Fruit fly (Drosophila melanogaster) whole organism, embryonic: ENCODE measurements around the gene CG6847.

ENCODE experiments used
- Abd-B ChIP-seq: fragments of 200-800 bp; sonication (Bioruptor generic); optimal IDR thresholded peaks from 2 replicates; lab custom pipeline; 2018; ENCODE audit warnings: missing biosample characterization, mild to moderate bottlenecking, missing genetic modification characterization, moderate library complexity
- CG10979 ChIP-seq: fragments of 200-800 bp; sonication (Bioruptor generic); optimal IDR thresholded peaks from 2 replicates; lab custom pipeline; 2018; ENCODE audit warnings: missing biosample characterization, mild to moderate bottlenecking, missing genetic modification characterization, moderate library complexity
- CG11504 ChIP-seq: fragments of 200-800 bp; sonication (Bioruptor generic); optimal IDR thresholded peaks from 3 replicates; lab custom pipeline; 2019; ENCODE audit warnings: missing biosample characterization, mild to moderate bottlenecking, missing genetic modification characterization, moderate library complexity
- CG11695 ChIP-seq: fragments of 200-800 bp; sonication (Bioruptor generic); IDR thresholded peaks from 3 replicates; pipeline ENCODE4 v1.3.6; 2022; ENCODE audit warnings: missing biosample characterization, missing genetic modification characterization
- CG13424 ChIP-seq: fragments of 200-800 bp; sonication (Bioruptor generic); optimal IDR thresholded peaks from 2 replicates; lab custom pipeline; 2019; ENCODE audit warnings: missing biosample characterization, mild to moderate bottlenecking, missing genetic modification characterization, moderate library complexity
- CG15514 ChIP-seq: fragments of 200-800 bp; sonication (Bioruptor generic); optimal IDR thresholded peaks from 3 replicates; lab custom pipeline; 2017; ENCODE audit warnings: missing biosample characterization, missing genetic modification characterization, mild to moderate bottlenecking, moderate library complexity, missing genetic modification reagents
- CG16815 ChIP-seq: fragments of 200-800 bp; sonication (Bioruptor generic); optimal IDR thresholded peaks from 3 replicates; lab custom pipeline; 2017; ENCODE audit warnings: missing biosample characterization, mild to moderate bottlenecking, missing genetic modification characterization
- CG17359 ChIP-seq: fragments of 200-800 bp; sonication (Bioruptor generic); optimal IDR thresholded peaks from 3 replicates; lab custom pipeline; 2018; ENCODE audit warnings: missing biosample characterization, mild to moderate bottlenecking, missing genetic modification characterization, moderate library complexity
- CG18262 ChIP-seq: fragments of 200-800 bp; optimal IDR thresholded peaks from 3 replicates; lab custom pipeline; 2019; ENCODE audit warnings: missing biosample characterization, mild to moderate bottlenecking, missing genetic modification characterization, moderate library complexity
- CG2678 ChIP-seq: fragments of 200-800 bp; sonication (Bioruptor generic); optimal IDR thresholded peaks from 3 replicates; lab custom pipeline; 2019; ENCODE audit warnings: missing biosample characterization, mild to moderate bottlenecking, missing genetic modification characterization, moderate library complexity
- CG2712 ChIP-seq: fragments of 200-800 bp; optimal IDR thresholded peaks from 3 replicates; lab custom pipeline; 2019; ENCODE audit warnings: missing biosample characterization, mild to moderate bottlenecking, missing genetic modification characterization, moderate library complexity
- CG33213 ChIP-seq: fragments of 200-800 bp; sonication (Bioruptor generic); optimal IDR thresholded peaks from 3 replicates; lab custom pipeline; 2016; ENCODE audit warnings: missing biosample characterization, missing genetic modification characterization
- CG34224 ChIP-seq: fragments of 200-800 bp; sonication (Bioruptor generic); IDR thresholded peaks from 3 replicates; pipeline ENCODE4 v1.3.6; 2022; ENCODE audit warnings: missing biosample characterization, missing genetic modification characterization; ENCODE audit not compliant: partially characterized antibody
- CG7839 ChIP-seq: fragments of 200-800 bp; sonication (Bioruptor generic); optimal IDR thresholded peaks from 3 replicates; lab custom pipeline; 2018; ENCODE audit warnings: missing biosample characterization, mild to moderate bottlenecking, missing genetic modification characterization, moderate library complexity
- CG8478 ChIP-seq: fragments of >200 bp; optimal IDR thresholded peaks from 2 replicates; lab custom pipeline; 2018
- CG9797 ChIP-seq: fragments of 200-800 bp; sonication (Bioruptor generic); optimal IDR thresholded peaks from 3 replicates; lab custom pipeline; 2018; ENCODE audit warnings: missing biosample characterization, mild to moderate bottlenecking, missing genetic modification characterization
- CrebB ChIP-seq: fragments of 200-800 bp; sonication (Bioruptor generic); optimal IDR thresholded peaks from 3 replicates; lab custom pipeline; 2018; ENCODE audit warnings: missing biosample characterization, mild to moderate bottlenecking, missing genetic modification characterization
- Dfd ChIP-seq, 2 experiments: fragments of >200 bp; optimal IDR thresholded peaks; 2 replicates each; lab custom pipeline; 2017; ENCODE audit warnings: missing biosample characterization in 2 of 2, missing genetic modification characterization in 2 of 2
- Hey ChIP-seq: fragments of 200-800 bp; sonication (Bioruptor generic); optimal IDR thresholded peaks from 3 replicates; lab custom pipeline; 2018; ENCODE audit warnings: missing biosample characterization, mild to moderate bottlenecking, missing genetic modification characterization
- Hr51 ChIP-seq, 2 experiments: fragments of 200-800 bp; sonication (Bioruptor generic); optimal IDR thresholded peaks; 2 replicates in 1 of 2; 3 replicates in 1 of 2; lab custom pipeline; 2016 to 2018; ENCODE audit warnings: missing biosample characterization in 2 of 2, missing genetic modification characterization in 2 of 2, mild to moderate bottlenecking in 1 of 2, moderate library complexity in 1 of 2
- MBD-R2 ChIP-seq: fragments of 200-800 bp; sonication (Bioruptor generic); IDR thresholded peaks from 2 replicates; pipeline ENCODE4 v1.3.6; 2022; ENCODE audit warnings: missing biosample characterization, missing genetic modification characterization
- Med ChIP-seq: fragments of 200-800 bp; sonication (Bioruptor generic); peaks from one replicate; lab custom pipeline; 2016; ENCODE audit warnings: missing biosample characterization, missing genetic modification characterization, mild to moderate bottlenecking, inconsistent platforms, moderate library complexity
- Meics ChIP-seq: fragments of 200-800 bp; sonication (Bioruptor generic); optimal IDR thresholded peaks from 2 replicates; lab custom pipeline; 2017; ENCODE audit warnings: missing biosample characterization, mild to moderate bottlenecking, missing genetic modification characterization
- Nf-YB ChIP-seq: fragments of 200-800 bp; sonication (Bioruptor generic); optimal IDR thresholded peaks from 3 replicates; lab custom pipeline; 2019; ENCODE audit warnings: missing biosample characterization, mild to moderate bottlenecking, missing genetic modification characterization, moderate library complexity
- Oli ChIP-seq: fragments of 200-800 bp; sonication (Bioruptor generic); optimal IDR thresholded peaks from 2 replicates; lab custom pipeline; 2018; ENCODE audit warnings: missing biosample characterization, mild to moderate bottlenecking, missing genetic modification characterization, moderate library complexity
- Sox102F ChIP-seq: fragments of 200-800 bp; sonication (Bioruptor generic); optimal IDR thresholded peaks from 2 replicates; lab custom pipeline; 2018; ENCODE audit warnings: missing biosample characterization, mild to moderate bottlenecking, missing genetic modification characterization, moderate library complexity
- Sry-δ ChIP-seq: fragments of 200-800 bp; sonication (Bioruptor generic); optimal IDR thresholded peaks from 2 replicates; lab custom pipeline; 2016; ENCODE audit warnings: missing biosample characterization, missing genetic modification characterization
- Ssrp ChIP-seq: fragments of 200-800 bp; sonication (Bioruptor generic); optimal IDR thresholded peaks from 2 replicates; lab custom pipeline; 2018; ENCODE audit warnings: missing biosample characterization, mild to moderate bottlenecking, missing genetic modification characterization, moderate library complexity
- Xrp1 ChIP-seq: fragments of 200-800 bp; sonication (Bioruptor generic); IDR thresholded peaks from 2 replicates; pipeline ENCODE4 v1.3.6; 2022; ENCODE audit warnings: missing biosample characterization, missing genetic modification characterization
- ash1 ChIP-seq: fragments of 200-800 bp; sonication (Bioruptor generic); optimal IDR thresholded peaks from 2 replicates; lab custom pipeline; 2018; ENCODE audit warnings: missing biosample characterization, mild to moderate bottlenecking, missing genetic modification characterization
- bbx ChIP-seq: fragments of 200-800 bp; sonication (Bioruptor generic); IDR thresholded peaks from 2 replicates; pipeline ENCODE4 v1.3.6; 2022; ENCODE audit warnings: missing biosample characterization, missing genetic modification characterization; ENCODE audit not compliant: partially characterized antibody
- bsh ChIP-seq, 2 experiments: fragments of 200-800 bp; sonication (Bioruptor generic); optimal IDR thresholded peaks; 2 replicates each; lab custom pipeline; 2017 to 2018; ENCODE audit warnings: mild to moderate bottlenecking in 2 of 2, missing biosample characterization in 2 of 2, missing genetic modification characterization in 2 of 2, moderate library complexity in 1 of 2
- cad ChIP-seq: fragments of >200 bp; optimal IDR thresholded peaks from 2 replicates; lab custom pipeline; 2017; ENCODE audit warnings: missing biosample characterization, missing genetic modification characterization
- dmrt99B ChIP-seq: fragments of 200-800 bp; sonication (Bioruptor generic); optimal IDR thresholded peaks from 2 replicates; lab custom pipeline; 2018; ENCODE audit warnings: missing biosample characterization, mild to moderate bottlenecking, missing genetic modification characterization, moderate library complexity
- fd96Cb ChIP-seq: fragments of 200-800 bp; sonication (Bioruptor generic); optimal IDR thresholded peaks from 2 replicates; lab custom pipeline; 2018; ENCODE audit warnings: missing biosample characterization, mild to moderate bottlenecking, missing genetic modification characterization, moderate library complexity
- gcm2 ChIP-seq: fragments of 200-800 bp; sonication (Bioruptor generic); optimal IDR thresholded peaks from 2 replicates; lab custom pipeline; 2016; ENCODE audit warnings: missing biosample characterization, missing genetic modification characterization
- gem ChIP-seq: fragments of 200-800 bp; sonication (Bioruptor generic); optimal IDR thresholded peaks from 2 replicates; lab custom pipeline; 2019; ENCODE audit warnings: missing biosample characterization, mild to moderate bottlenecking, missing genetic modification characterization, moderate library complexity
- nmo ChIP-seq: fragments of 200-800 bp; sonication (Bioruptor generic); optimal IDR thresholded peaks from 2 replicates; lab custom pipeline; 2018; ENCODE audit warnings: missing biosample characterization, mild to moderate bottlenecking, missing genetic modification characterization, moderate library complexity
- phol ChIP-seq: fragments of 200-800 bp; sonication (Bioruptor generic); optimal IDR thresholded peaks from 3 replicates; lab custom pipeline; 2018; ENCODE audit warnings: missing biosample characterization, mild to moderate bottlenecking, missing genetic modification characterization, moderate library complexity
- prd ChIP-seq, 3 experiments: fragments of >200 bp in 2 of 3; fragments of 200-800 bp in 1 of 3; sonication (Bioruptor generic) in 1 of 3; optimal IDR thresholded peaks in 2 of 3; IDR thresholded peaks in 1 of 3; 2 replicates in 2 of 3; 3 replicates in 1 of 3; pipeline versions ENCODE4 v1.3.6 to Lab custom; 2017 to 2022; ENCODE audit warnings: missing biosample characterization in 1 of 3, missing genetic modification characterization in 1 of 3
- row ChIP-seq: fragments of 200-800 bp; sonication (Bioruptor generic); IDR thresholded peaks from 3 replicates; pipeline ENCODE4 v1.3.6; 2022; ENCODE audit warnings: missing biosample characterization, missing genetic modification characterization
- run ChIP-seq: fragments of 200-800 bp; sonication (Bioruptor generic); optimal IDR thresholded peaks from 3 replicates; lab custom pipeline; 2018; ENCODE audit warnings: missing biosample characterization, mild to moderate bottlenecking, missing genetic modification characterization
- sc ChIP-seq, 3 experiments: fragments of >200 bp in 2 of 3; fragments of 200-800 bp in 1 of 3; sonication (Bioruptor generic) in 1 of 3; optimal IDR thresholded peaks; 2 replicates in 2 of 3; 3 replicates in 1 of 3; lab custom pipeline; 2017; ENCODE audit warnings: mild to moderate bottlenecking in 1 of 3, missing biosample characterization in 1 of 3, missing genetic modification characterization in 1 of 3, missing genetic modification reagents in 1 of 3
- sens ChIP-seq: fragments of 200-800 bp; sonication (Bioruptor generic); peaks from one replicate; lab custom pipeline; 2016; ENCODE audit warnings: missing biosample characterization, missing genetic modification characterization
- seq ChIP-seq: fragments of 200-800 bp; sonication (Bioruptor generic); IDR thresholded peaks from 2 replicates; pipeline ENCODE4 v1.3.6; 2022; ENCODE audit warnings: missing biosample characterization, missing genetic modification characterization
- yki ChIP-seq: fragments of >200 bp; optimal IDR thresholded peaks from 3 replicates; lab custom pipeline; 2018
- zf30C ChIP-seq: fragments of 200-800 bp; sonication (Bioruptor generic); optimal IDR thresholded peaks from 3 replicates; lab custom pipeline; 2018; ENCODE audit warnings: missing biosample characterization, mild to moderate bottlenecking, missing genetic modification characterization
- zfh2 ChIP-seq: fragments of 200-800 bp; sonication (Bioruptor generic); optimal IDR thresholded peaks from 2 replicates; lab custom pipeline; 2016; ENCODE audit warnings: missing biosample characterization, missing genetic modification characterization

CG6847 gene

dm6 chrX:17912514-17912913 lies 1.3 kb downstream of the CG6847 start (continued):
- TF ChIP-seq CG9797 (GFP tag; lab: Kevin White, UChicago): no peak
- peak; percentile 6 for TF ChIP-seq Med (GFP tag; lab: Kevin White, UChicago)
- no peak for TF ChIP-seq cad (GFP tag; lab: Kevin White, UChicago)
- no peak for TF ChIP-seq Meics (GFP tag; lab: Kevin White, UChicago)
- no peak for TF ChIP-seq CG34224 (GFP tag; lab: Robert Waterston, UW)
- no peak for TF ChIP-seq zfh2 (GFP tag; lab: Kevin White, UChicago)
- TF ChIP-seq Sry-δ: no peak
- no peak for TF ChIP-seq MBD-R2
- no peak for TF ChIP-seq gcm2 (GFP tag; lab: Kevin White, UChicago)
- TF ChIP-seq sens: no peak

dm6 chrX:17914508-17914907 lies 3.2 kb downstream of the CG6847 start:
- TF ChIP-seq Dfd (GFP tag; optimal IDR thresholded peaks at IDR 0.05; lab: Kevin White, UChicago) (no peak), CG18262 (tag; lab: Kevin White, UChicago) (peak; percentile 20), CG33213 (GFP tag; lab: Kevin White, UChicago) (no peak), bsh (GFP tag; optimal IDR thresholded peaks at IDR 0.05; lab: Kevin White, UChicago) (peak in 1 of 2 experiments; percentile 2), CG2678 (tag; lab: Kevin White, UChicago) (peak; percentile 30), Sox102F (peak; percentile 10), seq (no peak), bbx (GFP tag; lab: Robert Waterston, UW) (no peak), gem (tag; lab: Kevin White, UChicago) (peak; percentile 36), run (tag; lab: Kevin White, UChicago) (peak; percentile 6), Nf-YB (GFP tag; lab: Kevin White, UChicago) (no peak), Oli (tag; lab: Kevin White, UChicago) (peak; percentile 10), CrebB (tag; lab: Kevin White, UChicago) (no peak), prd (optimal IDR thresholded peaks at IDR 0.05; lab: Kevin White, UChicago) (no peak), prd (GFP tag; IDR thresholded peaks at IDR 0.05; lab: Robert Waterston, UW) (peak; percentile 6; the same call in 1 of the 3 replicates), CG17359 (tag; lab: Kevin White, UChicago) (peak; percentile 25), sc (optimal IDR thresholded peaks at IDR 0.05; lab: Kevin White, UChicago) (no peak), sc (GFP tag; optimal IDR thresholded peaks at IDR 0.05; lab: Kevin White, UChicago) (no peak), CG11504 (tag; lab: Kevin White, UChicago) (peak; percentile 50), CG11695 (no peak), CG10979 (tag; lab: Kevin White, UChicago) (peak; percentile 23), Hey (tag; lab: Kevin White, UChicago) (no peak), phol (tag; lab: Kevin White, UChicago) (peak; percentile 21), Ssrp (tag; lab: Kevin White, UChicago) (peak; percentile 13), CG8478 (lab: Kevin White, UChicago) (no peak), Xrp1 (GFP tag; lab: Robert Waterston, UW) (peak; percentile 27; the same call in 1 of the 2 replicates), CG16815 (GFP tag; lab: Kevin White, UChicago) (no peak), Hr51 (GFP tag; optimal IDR thresholded peaks at IDR 0.05; lab: Kevin White, UChicago) (peak in 1 of 2 experiments; percentile 17), CG13424 (peak; percentile 5), CG15514 (GFP tag; lab: Kevin White, UChicago) (no peak), ash1 (no peak), row (GFP tag; lab: Robert Waterston, UW) (0 out of 3 replicates have a peak, but pooled peaks have one; percentile 16), dmrt99B (peak; percentile 50), zf30C (GFP tag; lab: Kevin White, UChicago) (no peak), Abd-B (GFP tag; lab: Kevin White, UChicago) (peak; percentile 13), fd96Cb (tag; lab: Kevin White, UChicago) (peak; percentile 8), CG2712 (tag; lab: Kevin White, UChicago) (peak; percentile 7), CG7839 (tag; lab: Kevin White, UChicago) (peak; percentile 17), nmo (GFP tag; lab: Kevin White, UChicago) (peak; percentile 20), yki (lab: Kevin White, UChicago) (no peak)
